Worm (Caenorhabditis elegans) whole organism, late embryonic: ENCODE results near the gene ugt-66.

Experiments used
- ceh-34 ChIP-seq: sonication (generic microtip); optimal IDR thresholded peaks from 2 replicates; lab custom pipeline; 2016; ENCODE audit warnings: mild to moderate bottlenecking, missing genetic modification characterization, missing compliant biosample characterization
- dve-1 ChIP-seq: sonication (generic microtip); optimal IDR thresholded peaks from 2 replicates; lab custom pipeline; 2017; ENCODE audit warnings: antibody characterized with exemption, mild to moderate bottlenecking, missing genetic modification characterization, missing compliant biosample characterization
- ets-4 ChIP-seq: sonication (generic microtip); optimal IDR thresholded peaks from 2 replicates; lab custom pipeline; 2016; ENCODE audit warnings: missing genetic modification characterization, missing compliant biosample characterization
- fkh-10 ChIP-seq: fragments of 150-350 bp; optimal IDR thresholded peaks from 2 replicates; lab custom pipeline; 2014; ENCODE audit warnings: missing biosample characterization, missing genetic modification reagents, missing genetic modification characterization
- hlh-30 ChIP-seq: sonication (generic microtip); optimal IDR thresholded peaks from 2 replicates; lab custom pipeline; 2017; ENCODE audit warnings: antibody characterized with exemption, missing genetic modification characterization, missing compliant biosample characterization; ENCODE audit not compliant: insufficient read depth
- lin-11 ChIP-seq: fragments of 200-800 bp; sonication (Bioruptor generic); optimal IDR thresholded peaks from 2 replicates; lab custom pipeline; 2018; ENCODE audit warnings: mild to moderate bottlenecking, missing genetic modification characterization, missing compliant biosample characterization
- nhr-11 ChIP-seq: fragments of 150-350 bp; optimal IDR thresholded peaks from 2 replicates; lab custom pipeline; 2014; ENCODE audit warnings: missing biosample characterization, missing genetic modification characterization
- sox-4 ChIP-seq: sonication (generic microtip); optimal IDR thresholded peaks from 2 replicates; lab custom pipeline; 2017; ENCODE audit warnings: mild to moderate bottlenecking, missing genetic modification characterization, inconsistent platforms, missing compliant biosample characterization
- zip-5 ChIP-seq: sonication (generic microtip); optimal IDR thresholded peaks from 2 replicates; lab custom pipeline; 2016; ENCODE audit warnings: missing genetic modification characterization, missing compliant biosample characterization

- TF ChIP-seq lin-11 (tag; lab: Kevin White, UChicago) (no peak), hlh-30 (tag; lab: Kevin White, UChicago) (no peak), ets-4 (no peak), dve-1 (no peak), ceh-34 (no peak), fkh-10 (GFP tag; lab: Kevin White, UChicago) (no peak), zip-5 (tag; lab: Kevin White, UChicago) (no peak), nhr-11 (tag; lab: Kevin White, UChicago) (no peak), sox-4 (no peak)
Observed at ce11 chrIII:6176761-6177160, 17.6 kb downstream of the ugt-66 start, which contains the start of gene F42A10.6.
